Fruit fly (Drosophila melanogaster) whole organism, embryonic: ENCODE measurements around the gene CG1774.

ENCODE experiments used
- Atf6 ChIP-seq: fragments of 200-800 bp; sonication (Bioruptor generic); IDR thresholded peaks from 2 replicates; pipeline ENCODE4 v1.3.6; 2022; ENCODE audit warnings: missing biosample characterization, missing genetic modification characterization
- Bdp1 ChIP-seq: fragments of 200-800 bp; sonication (Bioruptor generic); optimal IDR thresholded peaks from 3 replicates; lab custom pipeline; 2016; ENCODE audit warnings: missing biosample characterization, missing genetic modification characterization
- CG1024 ChIP-seq: fragments of 200-800 bp; sonication (Bioruptor generic); IDR thresholded peaks from 2 replicates; pipeline ENCODE4 v1.3.6; 2022; ENCODE audit warnings: missing biosample characterization, missing genetic modification characterization
- CG10267 ChIP-seq: fragments of 200-800 bp; sonication (Bioruptor generic); optimal IDR thresholded peaks from 2 replicates; lab custom pipeline; 2018; ENCODE audit warnings: missing biosample characterization, mild to moderate bottlenecking, missing genetic modification characterization, moderate library complexity
- CG12155 ChIP-seq: fragments of 200-800 bp; sonication (Bioruptor generic); optimal IDR thresholded peaks from 3 replicates; lab custom pipeline; 2016; ENCODE audit warnings: missing biosample characterization, missing genetic modification characterization
- CG14965 ChIP-seq: fragments of 200-800 bp; sonication (Bioruptor generic); optimal IDR thresholded peaks from 2 replicates; lab custom pipeline; 2016; ENCODE audit warnings: missing biosample characterization, missing genetic modification characterization, borderline replicate concordance
- CG18011 ChIP-seq: fragments of 200-800 bp; sonication (Bioruptor generic); optimal IDR thresholded peaks from 2 replicates; lab custom pipeline; 2017; ENCODE audit warnings: missing biosample characterization, missing genetic modification characterization, mild to moderate bottlenecking, moderate library complexity, missing genotype
- CG18764 ChIP-seq: fragments of 200-800 bp; sonication (Bioruptor generic); optimal IDR thresholded peaks from 3 replicates; lab custom pipeline; 2016; ENCODE audit warnings: missing biosample characterization, missing genetic modification characterization
- CG2120 ChIP-seq: fragments of 200-800 bp; sonication (Bioruptor generic); optimal IDR thresholded peaks from 3 replicates; lab custom pipeline; 2016; ENCODE audit warnings: missing biosample characterization, missing genetic modification characterization
- CG2199 ChIP-seq: fragments of 200-800 bp; sonication (Bioruptor generic); IDR thresholded peaks from 3 replicates; pipeline ENCODE4 v1.3.6; 2022; ENCODE audit warnings: missing biosample characterization, missing genetic modification characterization
- CG4424 ChIP-seq: fragments of 200-800 bp; sonication (Bioruptor generic); optimal IDR thresholded peaks from 3 replicates; lab custom pipeline; 2016; ENCODE audit warnings: missing biosample characterization, missing genetic modification characterization
- CG7556 ChIP-seq: fragments of 200-800 bp; sonication (Bioruptor generic); optimal IDR thresholded peaks from 2 replicates; lab custom pipeline; 2017; ENCODE audit warnings: missing biosample characterization, mild to moderate bottlenecking, missing genetic modification characterization
- CG7839 ChIP-seq: fragments of 200-800 bp; sonication (Bioruptor generic); optimal IDR thresholded peaks from 3 replicates; lab custom pipeline; 2018; ENCODE audit warnings: missing biosample characterization, mild to moderate bottlenecking, missing genetic modification characterization, moderate library complexity
- CG8359 ChIP-seq: fragments of 200-800 bp; sonication (Bioruptor generic); optimal IDR thresholded peaks from 2 replicates; lab custom pipeline; 2017; ENCODE audit warnings: missing biosample characterization, mild to moderate bottlenecking, missing genetic modification characterization, borderline replicate concordance
- CG8944 ChIP-seq: fragments of 200-800 bp; sonication (Bioruptor generic); optimal IDR thresholded peaks from 3 replicates; lab custom pipeline; 2016; ENCODE audit warnings: missing biosample characterization, missing genetic modification characterization
- CG9932 ChIP-seq: fragments of 200-800 bp; sonication (Bioruptor generic); IDR thresholded peaks from 2 replicates; pipeline ENCODE4 v1.3.6; 2022; ENCODE audit warnings: missing biosample characterization, missing genetic modification characterization
- CTCF ChIP-seq: fragments of 200-800 bp; sonication (Bioruptor generic); optimal IDR thresholded peaks from 2 replicates; lab custom pipeline; 2017; ENCODE audit warnings: missing biosample characterization, mild to moderate bottlenecking, missing genetic modification characterization, moderate library complexity
- D ChIP-seq, 2 experiments: fragments of 200-800 bp in 1 of 2; fragments of >200 bp in 1 of 2; sonication (Bioruptor generic) in 1 of 2; optimal IDR thresholded peaks; 2 replicates in 1 of 2; 3 replicates in 1 of 2; lab custom pipeline; 2017; ENCODE audit warnings: mild to moderate bottlenecking in 1 of 2, missing biosample characterization in 1 of 2, missing genetic modification characterization in 1 of 2, missing genetic modification reagents in 1 of 2
- Dip2 ChIP-seq: fragments of 200-800 bp; sonication (Bioruptor generic); IDR thresholded peaks from 2 replicates; pipeline ENCODE4 v1.3.6; 2022; ENCODE audit warnings: missing biosample characterization, missing genetic modification characterization
- E2f2 ChIP-seq: fragments of 200-800 bp; sonication (Bioruptor generic); IDR thresholded peaks from 2 replicates; pipeline ENCODE4 v1.3.6; 2022; ENCODE audit warnings: missing biosample characterization, missing genetic modification characterization
- Ets65A ChIP-seq: fragments of 200-800 bp; sonication (Bioruptor generic); peaks from one replicate; lab custom pipeline; 2016; ENCODE audit warnings: missing biosample characterization, missing genetic modification characterization
- HLH3B ChIP-seq: fragments of 200-800 bp; sonication (Bioruptor generic); IDR thresholded peaks from 2 replicates; pipeline ENCODE4 v1.3.6; 2022; ENCODE audit warnings: missing biosample characterization, missing genetic modification characterization
- HLH54F ChIP-seq: fragments of 200-800 bp; sonication (Bioruptor generic); optimal IDR thresholded peaks from 3 replicates; lab custom pipeline; 2016; ENCODE audit warnings: missing biosample characterization, missing genetic modification characterization
- Hmx ChIP-seq: fragments of 200-800 bp; sonication (Bioruptor generic); optimal IDR thresholded peaks from 2 replicates; lab custom pipeline; 2016; ENCODE audit warnings: missing biosample characterization, missing genetic modification characterization
- Hr3 ChIP-seq: fragments of 200-800 bp; sonication (Bioruptor generic); optimal IDR thresholded peaks from 3 replicates; lab custom pipeline; 2016; ENCODE audit warnings: missing biosample characterization, missing genetic modification characterization
- MESR4 ChIP-seq: fragments of 200-800 bp; sonication (Bioruptor generic); optimal IDR thresholded peaks from 2 replicates; lab custom pipeline; 2018; ENCODE audit warnings: missing biosample characterization, mild to moderate bottlenecking, missing genetic modification characterization, moderate library complexity
- MTF-1 ChIP-seq: fragments of 200-800 bp; sonication (Bioruptor generic); optimal IDR thresholded peaks from 2 replicates; lab custom pipeline; 2018; ENCODE audit warnings: missing biosample characterization, mild to moderate bottlenecking, missing genetic modification characterization, borderline replicate concordance
- Mad ChIP-seq: fragments of 200-800 bp; sonication (Bioruptor generic); optimal IDR thresholded peaks from 2 replicates; lab custom pipeline; 2016; ENCODE audit warnings: missing biosample characterization, missing genetic modification characterization
- Med ChIP-seq: fragments of 200-800 bp; sonication (Bioruptor generic); peaks from one replicate; lab custom pipeline; 2016; ENCODE audit warnings: missing biosample characterization, missing genetic modification characterization, mild to moderate bottlenecking, inconsistent platforms, moderate library complexity
- Ptx1 ChIP-seq: fragments of 200-800 bp; sonication (Bioruptor generic); IDR thresholded peaks from 2 replicates; pipeline ENCODE4 v1.3.6; 2022; ENCODE audit warnings: missing biosample characterization, missing genetic modification characterization
- Sox102F ChIP-seq: fragments of 200-800 bp; sonication (Bioruptor generic); optimal IDR thresholded peaks from 2 replicates; lab custom pipeline; 2018; ENCODE audit warnings: missing biosample characterization, mild to moderate bottlenecking, missing genetic modification characterization, moderate library complexity
- Sry-δ ChIP-seq: fragments of 200-800 bp; sonication (Bioruptor generic); optimal IDR thresholded peaks from 2 replicates; lab custom pipeline; 2016; ENCODE audit warnings: missing biosample characterization, missing genetic modification characterization
- aop ChIP-seq: fragments of 200-800 bp; sonication (Bioruptor generic); IDR thresholded peaks from 2 replicates; pipeline ENCODE4 v1.3.6; 2022; ENCODE audit warnings: missing biosample characterization, missing genetic modification characterization
- ato ChIP-seq: fragments of 200-800 bp; sonication (Bioruptor generic); IDR thresholded peaks from 2 replicates; pipeline ENCODE4 v1.3.6; 2022; ENCODE audit warnings: missing biosample characterization, missing genetic modification characterization; ENCODE audit not compliant: partially characterized antibody
- cas ChIP-seq: fragments of 200-800 bp; sonication (Bioruptor generic); IDR thresholded peaks from 2 replicates; pipeline ENCODE4 v1.3.6; 2022; ENCODE audit warnings: missing biosample characterization, missing genetic modification characterization
- chinmo ChIP-seq: fragments of 200-800 bp; sonication (Bioruptor generic); IDR thresholded peaks from 4 replicates; pipeline ENCODE4 v1.3.6; 2022; ENCODE audit warnings: missing biosample characterization, missing genetic modification characterization; ENCODE audit not compliant: partially characterized antibody
- gem ChIP-seq: fragments of 200-800 bp; sonication (Bioruptor generic); optimal IDR thresholded peaks from 2 replicates; lab custom pipeline; 2019; ENCODE audit warnings: missing biosample characterization, mild to moderate bottlenecking, missing genetic modification characterization, moderate library complexity
- grn ChIP-seq: fragments of 200-800 bp; sonication (Bioruptor generic); optimal IDR thresholded peaks from 3 replicates; lab custom pipeline; 2017; ENCODE audit warnings: missing biosample characterization, missing genetic modification characterization
- lbe ChIP-seq: fragments of 200-800 bp; sonication (Bioruptor generic); optimal IDR thresholded peaks from 2 replicates; lab custom pipeline; 2016; ENCODE audit warnings: missing biosample characterization, mild to moderate bottlenecking, missing genetic modification characterization
- lov ChIP-seq, 2 experiments: fragments of 200-800 bp in 1 of 2; fragments of >200 bp in 1 of 2; sonication (Bioruptor generic) in 1 of 2; IDR thresholded peaks in 1 of 2; optimal IDR thresholded peaks in 1 of 2; 2 replicates in 1 of 2; 3 replicates in 1 of 2; pipeline versions ENCODE4 v1.3.6 to Lab custom; 2017 to 2022; ENCODE audit warnings: missing biosample characterization in 1 of 2, missing genetic modification characterization in 1 of 2
- mld ChIP-seq: fragments of 200-800 bp; sonication (Bioruptor generic); IDR thresholded peaks from 3 replicates; pipeline ENCODE4 v1.3.6; 2022; ENCODE audit warnings: missing biosample characterization, missing genetic modification characterization; ENCODE audit not compliant: partially characterized antibody
- prd ChIP-seq, 3 experiments: fragments of >200 bp in 2 of 3; fragments of 200-800 bp in 1 of 3; sonication (Bioruptor generic) in 1 of 3; optimal IDR thresholded peaks in 2 of 3; IDR thresholded peaks in 1 of 3; 2 replicates in 2 of 3; 3 replicates in 1 of 3; pipeline versions ENCODE4 v1.3.6 to Lab custom; 2017 to 2022; ENCODE audit warnings: missing biosample characterization in 1 of 3, missing genetic modification characterization in 1 of 3
- pros ChIP-seq: fragments of 200-800 bp; sonication (Bioruptor generic); optimal IDR thresholded peaks from 3 replicates; lab custom pipeline; 2019; ENCODE audit warnings: missing biosample characterization, mild to moderate bottlenecking, missing genetic modification characterization, moderate library complexity
- pum ChIP-seq: fragments of 200-800 bp; sonication (Bioruptor generic); optimal IDR thresholded peaks from 2 replicates; lab custom pipeline; 2016; ENCODE audit warnings: missing biosample characterization, missing genetic modification characterization
- row ChIP-seq: fragments of 200-800 bp; sonication (Bioruptor generic); IDR thresholded peaks from 3 replicates; pipeline ENCODE4 v1.3.6; 2022; ENCODE audit warnings: missing biosample characterization, missing genetic modification characterization
- sens ChIP-seq: fragments of 200-800 bp; sonication (Bioruptor generic); peaks from one replicate; lab custom pipeline; 2016; ENCODE audit warnings: missing biosample characterization, missing genetic modification characterization
- slbo ChIP-seq: fragments of 200-800 bp; sonication (Bioruptor generic); IDR thresholded peaks from 2 replicates; pipeline ENCODE4 v1.3.6; 2022; ENCODE audit warnings: missing biosample characterization, missing genetic modification characterization
- ssp ChIP-seq: fragments of 200-800 bp; sonication (Bioruptor generic); IDR thresholded peaks from 2 replicates; pipeline ENCODE4 v1.3.6; 2022; ENCODE audit warnings: missing biosample characterization, missing genetic modification characterization
- unpg ChIP-seq: fragments of 200-800 bp; sonication (Bioruptor generic); optimal IDR thresholded peaks from 3 replicates; lab custom pipeline; 2018; ENCODE audit warnings: missing biosample characterization, mild to moderate bottlenecking, missing genetic modification characterization, moderate library complexity
- vvl ChIP-seq: fragments of 200-800 bp; sonication (Bioruptor generic); IDR thresholded peaks from 2 replicates; pipeline ENCODE4 v1.3.6; 2022; ENCODE audit warnings: missing biosample characterization, missing genetic modification characterization
- yki ChIP-seq: fragments of >200 bp; optimal IDR thresholded peaks from 3 replicates; lab custom pipeline; 2018

CG1774 gene

dm6 chr3R:31627186-31627585 lies 34.6 kb downstream of the CG1774 start (continued):
- TF ChIP-seq grn (no peak), yki (lab: Kevin White, UChicago) (no peak), unpg (GFP tag; lab: Kevin White, UChicago) (peak; percentile 26), CG2199 (no peak), chinmo (GFP tag; lab: Robert Waterston, UW) (no peak), ssp (no peak), CG9932 (GFP tag; lab: Robert Waterston, UW) (peak; percentile 11; the same call in 1 of the 2 replicates), mld (no peak), HLH54F (GFP tag; lab: Kevin White, UChicago) (no peak), pum (no peak), CG14965 (GFP tag; lab: Kevin White, UChicago) (no peak), Ets65A (peak; percentile 39), Med (GFP tag; lab: Kevin White, UChicago) (peak; percentile 65), E2f2 (no peak), pros (GFP tag; lab: Kevin White, UChicago) (no peak), sens (peak; percentile 77), CG2120 (peak; percentile 32), Hmx (no peak), row (GFP tag; lab: Robert Waterston, UW) (peak; percentile 45), CG18011 (no peak), Sry-δ (no peak), MTF-1 (no peak), Ptx1 (GFP tag; lab: Robert Waterston, UW) (0 out of 2 replicates have a peak, but pooled peaks have one; percentile 12), HLH3B (0 out of 2 replicates have a peak, but pooled peaks have one; percentile 26), CG7839 (peak; percentile 23), Sox102F (GFP tag; lab: Kevin White, UChicago) (peak; percentile 26), lov (optimal IDR thresholded peaks at IDR 0.05; lab: Kevin White, UChicago) (no peak), lov (GFP tag; IDR thresholded peaks at IDR 0.05; lab: Robert Waterston, UW) (no peak), CG4424 (peak; percentile 3), slbo (GFP tag; lab: Robert Waterston, UW) (peak; percentile 27; the same call in 1 of the 2 replicates), gem (tag; lab: Kevin White, UChicago) (peak; percentile 42), lbe (GFP tag; lab: Kevin White, UChicago) (no peak), Atf6 (GFP tag; lab: Robert Waterston, UW) (no peak), ato (GFP tag; lab: Robert Waterston, UW) (no peak), CG7556 (GFP tag; lab: Kevin White, UChicago) (peak; percentile 21), Dip2 (GFP tag; lab: Robert Waterston, UW) (no peak), D (optimal IDR thresholded peaks at IDR 0.05; lab: Kevin White, UChicago) (no peak), D (GFP tag; optimal IDR thresholded peaks at IDR 0.05; lab: Kevin White, UChicago) (no peak), CTCF (no peak), CG10267 (no peak), CG8359 (no peak), CG1024 (GFP tag; lab: Robert Waterston, UW) (no peak), Bdp1 (no peak), CG12155 (no peak), CG18764 (GFP tag; lab: Kevin White, UChicago) (no peak), aop (GFP tag; lab: Robert Waterston, UW) (no peak), CG8944 (no peak), prd (optimal IDR thresholded peaks at IDR 0.05; lab: Kevin White, UChicago) (no peak), prd (GFP tag; IDR thresholded peaks at IDR 0.05; lab: Robert Waterston, UW) (peak; percentile 44; the same call in 2 of the 3 replicates), Mad (no peak), MESR4 (GFP tag; lab: Kevin White, UChicago) (no peak), Hr3 (peak; percentile 2), cas (no peak), vvl (GFP tag; lab: Robert Waterston, UW) (peak; percentile 48; the same call in 1 of the 2 replicates)
